Fruit fly (Drosophila melanogaster): ENCODE results near the gene CG13599.
A peak's percentile ranks its signal among the peaks of the same experiment; 100 is the strongest.

CG13599 gene

DNA sequence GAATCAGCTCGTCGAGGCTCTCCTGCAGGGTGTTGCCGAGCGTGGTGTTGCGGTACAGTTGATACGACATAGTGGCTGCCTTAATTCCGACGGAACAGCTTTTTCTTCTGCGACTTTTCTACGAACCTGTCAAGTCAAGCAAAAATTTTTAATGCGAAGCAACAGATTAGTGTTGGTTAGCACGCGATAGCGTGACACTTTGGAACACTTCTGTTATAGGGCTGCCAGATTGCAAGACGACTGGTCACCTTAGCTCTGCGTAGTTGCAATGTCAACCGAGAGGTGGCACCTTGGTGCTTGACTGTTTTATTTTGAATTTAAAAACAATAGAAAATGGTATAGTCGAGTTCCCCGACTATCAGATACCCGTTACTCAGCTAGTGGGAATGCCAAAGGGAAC is 40.6 kb upstream of the CG13599 start, which contains the start of gene TfIIA-S (continued):
- TF ChIP-seq bcd (GFP tag; optimal IDR thresholded peaks at IDR 0.05) = peak; percentile 85
- TF ChIP-seq eyg (GFP tag; optimal IDR thresholded peaks at IDR 0.05) = peak; percentile 77
- peak; percentile 61 for TF ChIP-seq CG15601 (tag; optimal IDR thresholded peaks at IDR 0.05)
- peak; percentile 60 for TF ChIP-seq disco-r (GFP tag; optimal IDR thresholded peaks at IDR 0.05)
- TF ChIP-seq Usf (GFP tag; optimal IDR thresholded peaks at IDR 0.05) = peak; percentile 34
- TF ChIP-seq Ssrp (tag; optimal IDR thresholded peaks at IDR 0.05) = no peak
- TF ChIP-seq hbn (GFP tag; IDR thresholded peaks at IDR 0.05; ENCODE audit: partially characterized antibody) = no peak
- TF ChIP-seq CG3065 (GFP tag; optimal IDR thresholded peaks at IDR 0.05) = peak; percentile 30
- no peak for TF ChIP-seq Bgb (GFP tag; IDR thresholded peaks at IDR 0.05; ENCODE audit: partially characterized antibody)
- TF ChIP-seq HmgD (GFP tag; optimal IDR thresholded peaks at IDR 0.05) = peak; percentile 93
- no peak for TF ChIP-seq CG11504 (tag; optimal IDR thresholded peaks at IDR 0.05)
- no peak for TF ChIP-seq H2.0 (GFP tag; IDR thresholded peaks at IDR 0.05)
- TF ChIP-seq p53 (GFP tag; optimal IDR thresholded peaks at IDR 0.05) = peak; percentile 94
- peak; percentile 65 for TF ChIP-seq Mes4 (GFP tag; optimal IDR thresholded peaks at IDR 0.05)
- no peak for TF ChIP-seq ara (GFP tag; IDR thresholded peaks at IDR 0.05)
- TF ChIP-seq CG17802 (tag; optimal IDR thresholded peaks at IDR 0.05) = peak; percentile 59
- TF ChIP-seq so (GFP tag; IDR thresholded peaks at IDR 0.05) = no peak
- TF ChIP-seq pita (GFP tag; optimal IDR thresholded peaks at IDR 0.05) = no peak
- TF ChIP-seq br (optimal IDR thresholded peaks at IDR 0.05) = no peak
- TF ChIP-seq CG15696 (tag; optimal IDR thresholded peaks at IDR 0.05) = peak; percentile 46
- peak; percentile 78 for TF ChIP-seq ems (GFP tag; optimal IDR thresholded peaks at IDR 0.05)
- peak; percentile 55 for TF ChIP-seq ewg (GFP tag; optimal IDR thresholded peaks at IDR 0.05)
- TF ChIP-seq CG6175 (GFP tag; IDR thresholded peaks at IDR 0.05) = no peak
- TF ChIP-seq CG13123 (GFP tag; optimal IDR thresholded peaks at IDR 0.05) = peak; percentile 69
- peak; percentile 84 for TF ChIP-seq CG11398 (GFP tag; optimal IDR thresholded peaks at IDR 0.05)
- TF ChIP-seq Antp (GFP tag; optimal IDR thresholded peaks at IDR 0.05) = peak; percentile 86
- TF ChIP-seq pfk (GFP tag; optimal IDR thresholded peaks at IDR 0.05) = peak; percentile 2
- peak; percentile 74 for TF ChIP-seq pum (GFP tag; optimal IDR thresholded peaks at IDR 0.05)
- peak; percentile 71 for TF ChIP-seq luna (GFP tag; optimal IDR thresholded peaks at IDR 0.05)
- peak; percentile 30 for TF ChIP-seq cato (GFP tag; optimal IDR thresholded peaks at IDR 0.05; ENCODE audit: borderline replicate concordance)
- TF ChIP-seq CG2116 (GFP tag; optimal IDR thresholded peaks at IDR 0.05) = peak; percentile 67
- TF ChIP-seq dmrt11E (tag; optimal IDR thresholded peaks at IDR 0.05) = peak; percentile 36
- peak; percentile 86 to 91 for TF ChIP-seq dpn (GFP tag; optimal IDR thresholded peaks at IDR 0.05)
- TF ChIP-seq Mad (GFP tag; optimal IDR thresholded peaks at IDR 0.05) = peak; percentile 80
- TF ChIP-seq pnt (GFP tag; optimal IDR thresholded peaks at IDR 0.05) = peak; percentile 75
- no peak for TF ChIP-seq Taf1 (GFP tag; IDR thresholded peaks at IDR 0.05)
- TF ChIP-seq Mrtf (GFP tag; IDR thresholded peaks at IDR 0.05) = no peak
- TF ChIP-seq lbe (GFP tag; optimal IDR thresholded peaks at IDR 0.05) = peak; percentile 74
- TF ChIP-seq az2 (GFP tag; optimal IDR thresholded peaks at IDR 0.05) = peak; percentile 65
- TF ChIP-seq unpg (GFP tag; optimal IDR thresholded peaks at IDR 0.05) = no peak
- peak; percentile 19 for TF ChIP-seq gcm2 (GFP tag; optimal IDR thresholded peaks at IDR 0.05)
- TF ChIP-seq dan (GFP tag; IDR thresholded peaks at IDR 0.05) = no peak
- TF ChIP-seq gsb-n (tag; optimal IDR thresholded peaks at IDR 0.05) = peak; percentile 45
- no peak for TF ChIP-seq Vsx1 (GFP tag; optimal IDR thresholded peaks at IDR 0.05)
- no peak for TF ChIP-seq toy (GFP tag; IDR thresholded peaks at IDR 0.05)
- peak; percentile 38 for TF ChIP-seq CG14965 (GFP tag; optimal IDR thresholded peaks at IDR 0.05; ENCODE audit: borderline replicate concordance)
- TF ChIP-seq Ptx1 (GFP tag; IDR thresholded peaks at IDR 0.05) = no peak
- TF ChIP-seq Adf1 (GFP tag; IDR thresholded peaks at IDR 0.05) = no peak
- TF ChIP-seq wor (GFP tag; IDR thresholded peaks at IDR 0.05) = no peak
- TF ChIP-seq ash1 (GFP tag; optimal IDR thresholded peaks at IDR 0.05) = peak; percentile 67
- peak; percentile 60 for TF ChIP-seq CG34376 (GFP tag; optimal IDR thresholded peaks at IDR 0.05)
- peak; percentile 94 for TF ChIP-seq stwl (tag; optimal IDR thresholded peaks at IDR 0.05)
